Worm (Caenorhabditis elegans) whole organism, L3 larva: ENCODE data around the gene osm-5.
A peak's percentile ranks its signal among the peaks of the same experiment; 100 is the strongest.

Experiments
- R02D3.7 ChIP-seq: fragments of 150-350 bp; optimal IDR thresholded peaks from 2 replicates; lab custom pipeline; 2014; ENCODE audit warnings: missing biosample characterization, missing genetic modification characterization
- ZK546.5 ChIP-seq: sonication (generic microtip); optimal IDR thresholded peaks from 2 replicates; lab custom pipeline; 2017; ENCODE audit warnings: missing biosample characterization, missing genetic modification characterization
- ama-1 ChIP-seq: fragments of 150-350 bp; optimal IDR thresholded peaks from 2 replicates; lab custom pipeline; 2018
- ceh-16 ChIP-seq: sonication (generic microtip); optimal IDR thresholded peaks from 2 replicates; lab custom pipeline; 2017; ENCODE audit warnings: missing biosample characterization, missing genetic modification characterization
- ceh-28 ChIP-seq: fragments of 150-350 bp; optimal IDR thresholded peaks from 2 replicates; lab custom pipeline; 2014; ENCODE audit warnings: missing biosample characterization, missing genetic modification reagents, missing genetic modification characterization
- ceh-82 ChIP-seq: fragments of 150-350 bp; optimal IDR thresholded peaks from 2 replicates; lab custom pipeline; 2014; ENCODE audit warnings: missing biosample characterization, missing genetic modification characterization
- daf-12 ChIP-seq: fragments of 150-350 bp; optimal IDR thresholded peaks from 2 replicates; lab custom pipeline; 2014; ENCODE audit warnings: missing biosample characterization, missing genetic modification reagents, missing genetic modification characterization
- egl-27 ChIP-seq: sonication (generic microtip); optimal IDR thresholded peaks from 4 replicates; lab custom pipeline; 2017; ENCODE audit warnings: missing biosample characterization, missing genetic modification reagents, missing genetic modification characterization
- egl-5 ChIP-seq: fragments of 150-350 bp; optimal IDR thresholded peaks from 2 replicates; lab custom pipeline; 2017; ENCODE audit warnings: missing biosample characterization, missing genetic modification reagents, missing genetic modification characterization, inconsistent platforms
- elt-2 ChIP-seq: sonication (generic microtip); optimal IDR thresholded peaks from 2 replicates; lab custom pipeline; 2016; ENCODE audit warnings: missing genetic modification reagents, mild to moderate bottlenecking, missing genetic modification characterization, missing compliant biosample characterization
- elt-3 ChIP-seq, 3 experiments: fragments of 150-350 bp in 1 of 3; sonication (generic microtip) in 2 of 3; optimal IDR thresholded peaks; 2 replicates in 2 of 3; 4 replicates in 1 of 3; lab custom pipeline; 2014 to 2017; ENCODE audit warnings: missing biosample characterization in 3 of 3, missing genetic modification characterization in 3 of 3
- fos-1 ChIP-seq: fragments of 150-350 bp; optimal IDR thresholded peaks from 2 replicates; lab custom pipeline; 2014; ENCODE audit warnings: missing biosample characterization, missing genetic modification characterization
- hmg-11 ChIP-seq: sonication (generic microtip); optimal IDR thresholded peaks from 2 replicates; lab custom pipeline; 2016; ENCODE audit warnings: missing genetic modification characterization, missing compliant biosample characterization
- jun-1 ChIP-seq: fragments of 150-350 bp; optimal IDR thresholded peaks from 2 replicates; lab custom pipeline; 2014; ENCODE audit warnings: missing biosample characterization, missing genetic modification reagents, missing genetic modification characterization
- lin-15B ChIP-seq: fragments of 150-350 bp; optimal IDR thresholded peaks from 2 replicates; lab custom pipeline; 2014; ENCODE audit warnings: missing biosample characterization, missing genetic modification characterization
- lin-39 ChIP-seq: fragments of 150-350 bp; optimal IDR thresholded peaks from 2 replicates; lab custom pipeline; 2018; ENCODE audit warnings: missing biosample characterization, missing genetic modification reagents, missing genetic modification characterization
- lsy-12 ChIP-seq: sonication (generic microtip); optimal IDR thresholded peaks from 2 replicates; lab custom pipeline; 2016; ENCODE audit warnings: mild to moderate bottlenecking, missing genetic modification characterization, missing compliant biosample characterization
- mdl-1 ChIP-seq: fragments of 150-350 bp; optimal IDR thresholded peaks from 2 replicates; lab custom pipeline; 2014; ENCODE audit warnings: missing biosample characterization, missing genetic modification characterization
- nfya-1 ChIP-seq: sonication (generic microtip); optimal IDR thresholded peaks from 2 replicates; lab custom pipeline; 2017; ENCODE audit warnings: missing genetic modification characterization, mild to moderate bottlenecking, missing compliant biosample characterization, antibody characterized with exemption, moderate library complexity; ENCODE audit not compliant: insufficient read depth
- nhr-12 ChIP-seq: fragments of 150-350 bp; optimal IDR thresholded peaks from 2 replicates; lab custom pipeline; 2014; ENCODE audit warnings: missing biosample characterization, missing genetic modification characterization
- nhr-23 ChIP-seq: fragments of 150-350 bp; optimal IDR thresholded peaks from 2 replicates; lab custom pipeline; 2014; ENCODE audit warnings: missing biosample characterization, missing genetic modification reagents, missing genetic modification characterization
- nhr-237 ChIP-seq: fragments of 150-350 bp; optimal IDR thresholded peaks from 2 replicates; lab custom pipeline; 2014; ENCODE audit warnings: missing biosample characterization, missing genetic modification characterization
- nhr-25 ChIP-seq: sonication (generic microtip); optimal IDR thresholded peaks from 2 replicates; lab custom pipeline; 2017; ENCODE audit warnings: missing biosample characterization, missing genetic modification characterization
- nhr-43 ChIP-seq: sonication (generic microtip); optimal IDR thresholded peaks from 2 replicates; lab custom pipeline; 2016; ENCODE audit warnings: mild to moderate bottlenecking, missing genetic modification characterization, missing compliant biosample characterization; ENCODE audit not compliant: poor library complexity, severe bottlenecking
- nhr-67 ChIP-seq: fragments of 150-350 bp; optimal IDR thresholded peaks from 2 replicates; lab custom pipeline; 2014; ENCODE audit warnings: missing biosample characterization, missing genetic modification characterization
- nhr-77 ChIP-seq: fragments of 150-350 bp; optimal IDR thresholded peaks from 2 replicates; lab custom pipeline; 2014; ENCODE audit warnings: missing biosample characterization, missing genetic modification characterization
- pha-4 ChIP-seq: fragments of 150-350 bp; optimal IDR thresholded peaks from 2 replicates; lab custom pipeline; 2014; ENCODE audit warnings: missing biosample characterization, missing genetic modification reagents, missing genetic modification characterization
- pqm-1 ChIP-seq: fragments of 150-350 bp; optimal IDR thresholded peaks from 2 replicates; lab custom pipeline; 2017; ENCODE audit warnings: missing biosample characterization, missing genetic modification characterization, inconsistent platforms
- sea-2 ChIP-seq: fragments of 150-350 bp; sonication (generic microtip); optimal IDR thresholded peaks from 4 replicates; lab custom pipeline; 2014; ENCODE audit warnings: missing biosample characterization, missing genetic modification reagents, missing genetic modification characterization
- skn-1 ChIP-seq: fragments of 150-350 bp; optimal IDR thresholded peaks from 2 replicates; lab custom pipeline; 2014; ENCODE audit warnings: missing biosample characterization, missing genetic modification characterization
- tbx-2 ChIP-seq: sonication (generic microtip); optimal IDR thresholded peaks from 2 replicates; lab custom pipeline; 2016; ENCODE audit warnings: mild to moderate bottlenecking, missing genetic modification characterization, missing compliant biosample characterization
- unc-39 ChIP-seq: sonication (generic microtip); optimal IDR thresholded peaks from 4 replicates; lab custom pipeline; 2017; ENCODE audit warnings: missing biosample characterization, missing genetic modification characterization
- unc-62 ChIP-seq: fragments of 150-350 bp; sonication (generic microtip); optimal IDR thresholded peaks from 4 replicates; lab custom pipeline; 2014; ENCODE audit warnings: missing biosample characterization, missing genetic modification reagents, missing genetic modification characterization
- zag-1 ChIP-seq: fragments of 150-350 bp; optimal IDR thresholded peaks from 2 replicates; lab custom pipeline; 2014; ENCODE audit warnings: missing biosample characterization, missing genetic modification characterization
- ztf-11 ChIP-seq: fragments of 150-350 bp; optimal IDR thresholded peaks from 2 replicates; lab custom pipeline; 2014; ENCODE audit warnings: missing biosample characterization, missing genetic modification characterization

The osm-5 gene

DNA sequence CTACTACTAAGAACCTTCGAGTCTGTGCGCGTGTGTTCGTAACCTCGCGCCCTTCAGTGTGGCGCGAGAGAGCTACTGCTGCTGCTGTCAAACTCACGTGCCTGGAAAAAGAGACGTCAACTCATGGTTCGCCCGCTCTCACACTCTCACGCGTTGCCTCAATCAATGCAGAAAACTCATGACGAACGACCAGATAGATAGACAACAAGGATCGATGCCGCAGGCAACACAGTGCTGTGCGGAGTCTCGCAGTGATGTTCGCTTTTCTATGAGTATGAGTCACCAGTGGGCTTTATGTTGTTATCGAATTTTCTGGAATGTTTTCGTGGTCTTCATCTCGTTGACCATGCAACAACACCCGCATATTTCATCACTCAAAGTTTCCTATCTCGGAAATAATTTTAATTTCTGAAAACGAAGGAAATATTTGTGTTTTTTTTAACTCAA, 12.5 kb upstream of the osm-5 start (continued):
- TF ChIP-seq zag-1 (tag; lab: Kevin White, UChicago) (no peak), ceh-82 (tag; lab: Kevin White, UChicago) (no peak), ZK546.5 (tag; lab: Kevin White, UChicago) (no peak), lin-15B (tag; lab: Kevin White, UChicago) (peak; percentile 13), skn-1 (peak; percentile 45)
- TF ChIP-seq, all 47 proteins: peak for 19

DNA sequence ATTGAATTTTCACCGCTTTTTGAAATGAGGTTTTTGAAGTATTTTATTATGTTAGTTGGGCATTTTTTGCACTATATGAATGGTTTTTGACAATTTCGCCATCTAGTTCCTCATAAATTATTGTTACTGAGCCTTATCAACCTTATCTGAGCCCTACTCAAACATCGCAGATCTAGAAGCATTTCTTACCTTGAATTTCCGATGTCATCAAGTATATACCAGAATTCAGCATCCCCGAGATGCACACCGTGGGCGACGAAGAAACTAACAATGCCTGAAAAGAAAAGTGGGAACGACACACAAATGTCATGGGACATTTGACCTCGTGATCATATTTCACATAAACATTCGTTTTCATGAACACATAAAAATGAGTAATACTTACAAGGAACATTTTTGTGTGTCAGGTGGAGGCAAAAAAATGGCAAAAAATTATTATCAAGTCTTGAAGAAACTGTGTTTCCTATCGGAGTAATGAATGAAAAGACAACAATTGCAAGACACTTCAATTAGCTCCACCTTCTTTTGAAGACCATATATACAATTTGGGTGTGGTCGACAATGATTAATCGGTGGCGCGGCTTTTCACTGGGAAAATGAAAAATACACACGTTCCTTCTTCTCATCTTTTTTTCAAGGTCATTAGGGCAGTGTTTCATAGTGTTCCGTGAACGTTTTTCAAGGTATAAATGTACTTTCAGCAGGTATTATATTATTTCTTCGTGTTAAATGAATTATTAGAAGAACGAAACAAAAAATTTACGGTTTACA, 11.6 kb upstream of the osm-5 start:
- TF ChIP-seq nhr-12 (tag; lab: Kevin White, UChicago) (no peak), lin-15B (tag; lab: Kevin White, UChicago) (no peak), daf-12 (tag; lab: Kevin White, UChicago) (no peak), lsy-12 (tag; lab: Kevin White, UChicago) (no peak), unc-39 (tag; lab: Kevin White, UChicago) (no peak), ceh-28 (tag; lab: Kevin White, UChicago) (no peak), nhr-67 (tag; lab: Kevin White, UChicago) (no peak), egl-5 (peak; percentile 54), hmg-11 (tag; lab: Kevin White, UChicago) (peak; percentile 15), mdl-1 (tag; lab: Kevin White, UChicago) (no peak), nhr-237 (tag; lab: Kevin White, UChicago) (no peak), nhr-77 (no peak), nhr-25 (peak; percentile 67), elt-3 (tag; optimal IDR thresholded peaks at IDR 0.05; lab: Kevin White, UChicago) (no peak), sea-2 (no peak), nhr-23 (tag; lab: Kevin White, UChicago) (peak; percentile 18), jun-1 (tag; lab: Kevin White, UChicago) (peak; percentile 56), unc-62 (GFP tag; lab: Kevin White, UChicago) (no peak), ama-1 (peak; percentile 66), fos-1 (no peak), pha-4 (tag; lab: Kevin White, UChicago) (peak; percentile 60), elt-2 (tag; lab: Kevin White, UChicago) (peak; percentile 63), nhr-43 (tag; lab: Kevin White, UChicago) (no peak)

DNA sequence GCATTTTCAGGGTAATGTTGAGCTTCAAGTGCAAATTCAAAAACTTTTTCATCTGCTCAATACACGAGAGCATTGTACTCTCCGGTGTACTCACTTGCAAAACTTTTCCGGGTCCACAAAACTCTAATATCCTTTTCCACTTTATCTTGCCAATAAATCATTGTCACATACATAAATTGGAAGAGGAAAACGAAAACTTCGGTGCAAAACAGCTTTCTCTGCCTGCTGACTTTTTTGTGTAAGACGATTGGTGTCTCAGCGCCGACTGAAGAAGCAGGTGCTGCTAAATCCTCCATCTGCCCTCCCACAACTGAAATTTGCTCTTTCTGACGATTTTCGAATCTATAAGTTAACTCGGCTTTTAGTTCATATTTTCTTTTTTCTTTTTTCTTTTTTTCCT, 8.6 kb upstream of the osm-5 start:
- TF ChIP-seq elt-3 (tag; optimal IDR thresholded peaks at IDR 0.05; lab: Kevin White, UChicago) (no peak), ZK546.5 (tag; lab: Kevin White, UChicago) (no peak), ztf-11 (tag; lab: Kevin White, UChicago) (no peak), pqm-1 (tag; lab: Kevin White, UChicago) (no peak), daf-12 (tag; lab: Kevin White, UChicago) (no peak), ceh-16 (no peak), nhr-67 (tag; lab: Kevin White, UChicago) (no peak), lin-15B (tag; lab: Kevin White, UChicago) (no peak), nhr-25 (no peak), tbx-2 (tag; lab: Kevin White, UChicago) (no peak), hmg-11 (tag; lab: Kevin White, UChicago) (no peak), nhr-43 (tag; lab: Kevin White, UChicago) (no peak), jun-1 (tag; lab: Kevin White, UChicago) (no peak), nhr-12 (tag; lab: Kevin White, UChicago) (no peak), skn-1 (no peak), unc-39 (tag; lab: Kevin White, UChicago) (no peak), pha-4 (tag; lab: Kevin White, UChicago) (no peak), lsy-12 (tag; lab: Kevin White, UChicago) (no peak), nfya-1 (no peak)

DNA sequence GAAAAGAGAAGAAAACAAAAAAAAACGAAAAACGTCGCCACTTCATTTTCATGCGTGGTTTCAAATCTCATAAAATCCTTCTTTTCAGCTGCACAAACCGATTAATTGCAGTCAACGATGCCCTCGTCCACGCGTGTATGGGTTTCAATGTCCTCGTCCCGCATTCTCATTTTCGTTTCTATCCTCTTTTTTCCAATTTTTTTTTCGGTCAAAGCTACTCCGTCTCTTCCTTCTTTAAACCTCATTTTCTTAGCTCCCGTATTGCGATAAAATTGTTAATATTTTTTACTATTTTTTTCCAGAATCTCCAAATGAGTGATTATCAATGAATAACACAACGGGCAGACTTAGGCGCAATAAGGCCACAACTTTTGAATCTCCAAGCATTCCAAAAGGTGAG, 7.9 kb upstream of the osm-5 start, which contains the start of gene aakg-3:
Gene aakg-3 (plus strand): TSS at position 301 of the 400 bp plus-strand sequence.
- TF ChIP-seq ama-1 (no peak), egl-5 (peak; percentile 33)
- TF ChIP-seq, all 47 proteins: peak for 1

DNA sequence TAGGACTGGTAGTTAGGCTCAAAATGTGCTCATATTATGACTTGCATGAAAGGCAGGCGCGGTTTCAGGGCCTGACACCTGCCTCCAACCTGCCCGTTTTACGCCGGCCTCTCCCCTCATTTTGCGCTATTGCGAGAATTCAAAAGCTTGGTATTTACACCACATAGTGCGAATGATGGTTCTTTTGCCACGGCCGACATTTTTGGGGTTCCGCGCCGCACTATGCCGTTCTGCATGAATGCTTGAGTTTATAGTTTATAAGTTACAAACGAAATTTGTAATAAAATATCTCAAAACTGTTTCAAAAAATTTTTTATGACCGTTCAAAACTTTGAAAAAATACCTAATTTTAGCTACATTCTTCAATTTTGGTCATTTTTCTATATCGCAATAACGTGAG, 6.0 kb upstream of the osm-5 start:
- no peak for TF ChIP-seq elt-2 (tag; lab: Kevin White, UChicago)
- no peak for TF ChIP-seq nhr-43 (tag; lab: Kevin White, UChicago)
- no peak for TF ChIP-seq elt-3 (tag; optimal IDR thresholded peaks at IDR 0.05; lab: Kevin White, UChicago)
- TF ChIP-seq R02D3.7 (tag; lab: Kevin White, UChicago) = no peak
- no peak for TF ChIP-seq hmg-11 (tag; lab: Kevin White, UChicago)
- TF ChIP-seq ztf-11 (tag; lab: Kevin White, UChicago) = no peak
- TF ChIP-seq egl-27 (tag; lab: Kevin White, UChicago) = no peak
- no peak for TF ChIP-seq nhr-237 (tag; lab: Kevin White, UChicago)
- TF ChIP-seq unc-62 (GFP tag; lab: Kevin White, UChicago) = no peak
- no peak for TF ChIP-seq daf-12 (tag; lab: Kevin White, UChicago)
- no peak for TF ChIP-seq pqm-1 (tag; lab: Kevin White, UChicago)
- no peak for TF ChIP-seq lin-39
